Fruit fly (Drosophila melanogaster) Kc167 (cell line): ENCODE measurements around the gene CG18420.

Source experiments
- Myc ChIP-seq: fragments of >200 bp; optimal IDR thresholded peaks from 2 replicates; lab custom pipeline; 2017; ENCODE audit warnings: missing external identifiers
- Sin3A ChIP-seq: fragments of >200 bp; optimal IDR thresholded peaks from 2 replicates; lab custom pipeline; 2018; ENCODE audit warnings: missing external identifiers
- insv ChIP-seq: fragments of >200 bp; optimal IDR thresholded peaks from 3 replicates; lab custom pipeline; 2018; ENCODE audit warnings: missing external identifiers
- ttk ChIP-seq: sonication (Bioruptor generic); optimal IDR thresholded peaks from 2 replicates; lab custom pipeline; 2017; ENCODE audit warnings: missing external identifiers

DNA sequence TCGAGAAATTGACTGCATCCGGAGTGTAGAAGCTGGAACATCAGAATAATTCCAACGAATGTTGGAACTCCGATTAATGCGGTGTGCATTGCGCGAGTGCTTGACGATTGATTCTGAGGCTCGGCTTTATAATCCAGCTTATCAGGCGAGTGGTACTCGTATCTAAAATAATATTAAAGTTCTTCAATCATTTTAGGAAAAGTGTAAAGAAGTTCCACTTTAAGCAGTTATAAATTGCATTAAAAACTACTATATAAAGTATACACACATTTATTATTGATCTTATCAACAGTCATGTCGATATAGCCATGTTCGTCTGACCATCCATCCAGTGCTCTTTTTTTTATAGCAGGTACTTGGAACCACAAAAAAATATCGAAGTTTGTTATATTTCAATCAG, 11.9 kb downstream of the CG18420 start, which contains the start of gene CG18636:
- TF ChIP-seq ttk (lab: Kevin White, UChicago) (no peak), insv (no peak), Sin3A (no peak), Myc (lab: Kevin White, UChicago) (no peak)
